Fruit fly (Drosophila melanogaster): ENCODE results near the gene CG8492.

Gene CG8492

DNA sequence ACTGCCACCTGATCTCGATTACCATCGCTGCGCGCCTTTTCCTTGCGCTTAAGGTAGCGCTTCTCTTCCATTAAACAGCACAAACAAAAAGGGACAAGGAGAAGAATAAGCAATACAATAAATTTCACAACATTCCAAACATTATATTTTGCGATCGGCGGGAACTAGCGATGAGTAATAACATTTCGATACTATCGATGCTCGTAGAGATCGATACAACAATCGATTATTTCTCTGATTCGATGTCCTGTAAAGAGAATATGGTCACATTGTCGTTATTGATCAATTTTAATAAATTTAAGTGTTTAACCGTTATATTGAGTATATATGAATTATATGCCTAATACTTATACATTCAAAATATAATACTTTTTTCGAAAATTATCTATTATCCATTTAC, 5.7 kb downstream of the CG8492 start, which contains the start of gene CG7457 (continued):
- TF ChIP-seq CG30020 (tag; optimal IDR thresholded peaks at IDR 0.05) (no peak), CG9876 (GFP tag; optimal IDR thresholded peaks at IDR 0.05) (no peak), dmrt99B (tag; optimal IDR thresholded peaks at IDR 0.05) (no peak), Hmx (GFP tag; optimal IDR thresholded peaks at IDR 0.05) (no peak), CG1233 (GFP tag; optimal IDR thresholded peaks at IDR 0.05) (no peak), yki (optimal IDR thresholded peaks at IDR 0.05) (no peak), CG11504 (tag; optimal IDR thresholded peaks at IDR 0.05) (no peak), lov (optimal IDR thresholded peaks at IDR 0.05) (no peak), lov (GFP tag; IDR thresholded peaks at IDR 0.05) (no peak), zen2 (GFP tag; IDR thresholded peaks at IDR 0.05; ENCODE audit: partially characterized antibody) (peak; percentile 94), inv (GFP tag; IDR thresholded peaks at IDR 0.05; ENCODE audit: partially characterized antibody) (peak; percentile 88), lbe (GFP tag; optimal IDR thresholded peaks at IDR 0.05) (no peak), tup (GFP tag; optimal IDR thresholded peaks at IDR 0.05) (no peak), cwo (GFP tag; optimal IDR thresholded peaks at IDR 0.05) (no peak), NfI (GFP tag; optimal IDR thresholded peaks at IDR 0.05) (peak; percentile 12), HmgZ (tag; optimal IDR thresholded peaks at IDR 0.05) (no peak), tgo (GFP tag; IDR thresholded peaks at IDR 0.05) (no peak), CG4854 (GFP tag; optimal IDR thresholded peaks at IDR 0.05) (no peak), CG18764 (GFP tag; optimal IDR thresholded peaks at IDR 0.05) (no peak), CG11560 (tag; IDR thresholded peaks at IDR 0.05) (no peak; the same call in 2 of the 3 replicates), Camta (GFP tag; optimal IDR thresholded peaks at IDR 0.05) (no peak), stwl (tag; optimal IDR thresholded peaks at IDR 0.05) (peak; percentile 95), gro (GFP tag; optimal IDR thresholded peaks at IDR 0.05) (no peak), Poxn (GFP tag; IDR thresholded peaks at IDR 0.05) (no peak), tap (tag; optimal IDR thresholded peaks at IDR 0.05) (no peak), CG3847 (GFP tag; IDR thresholded peaks at IDR 0.05) (no peak), Rfx (GFP tag; IDR thresholded peaks at IDR 0.05) (0 out of 2 replicates have a peak, but pooled peaks have one; percentile 23), Eip74EF (GFP tag; optimal IDR thresholded peaks at IDR 0.05) (no peak), toy (GFP tag; IDR thresholded peaks at IDR 0.05) (no peak), chinmo (GFP tag; IDR thresholded peaks at IDR 0.05; ENCODE audit: partially characterized antibody) (peak; percentile 89), CG2678 (tag; optimal IDR thresholded peaks at IDR 0.05) (no peak), CG9727 (GFP tag; optimal IDR thresholded peaks at IDR 0.05) (no peak), CG32532 (GFP tag; IDR thresholded peaks at IDR 0.05) (no peak), BEAF-32 (GFP tag; optimal IDR thresholded peaks at IDR 0.05) (peak; percentile 90), CoRest (tag; optimal IDR thresholded peaks at IDR 0.05) (peak; percentile 51), Six4 (GFP tag; optimal IDR thresholded peaks at IDR 0.05) (no peak), lilli (GFP tag; optimal IDR thresholded peaks at IDR 0.05) (no peak), CG12104 (GFP tag; optimal IDR thresholded peaks at IDR 0.05) (no peak), pnt (GFP tag; optimal IDR thresholded peaks at IDR 0.05) (no peak), CG6689 (GFP tag; IDR thresholded peaks at IDR 0.05) (no peak), nau (GFP tag; optimal IDR thresholded peaks at IDR 0.05) (no peak), CG9797 (GFP tag; optimal IDR thresholded peaks at IDR 0.05) (peak; percentile 37), CG12769 (tag; optimal IDR thresholded peaks at IDR 0.05) (no peak), gcm2 (GFP tag; optimal IDR thresholded peaks at IDR 0.05) (no peak), CG1832 (GFP tag; optimal IDR thresholded peaks at IDR 0.05) (no peak), Fer2 (tag; optimal IDR thresholded peaks at IDR 0.05) (no peak), Aef1 (GFP tag; IDR thresholded peaks at IDR 0.05) (no peak), CG10543 (GFP tag; optimal IDR thresholded peaks at IDR 0.05) (no peak), CG14860 (GFP tag; IDR thresholded peaks at IDR 0.05; ENCODE audit: partially characterized antibody) (peak; percentile 92), her (GFP tag; optimal IDR thresholded peaks at IDR 0.05) (no peak), trem (tag; optimal IDR thresholded peaks at IDR 0.05) (peak; percentile 30)

All from whole organism, embryonic.